Fruit fly (Drosophila melanogaster): ENCODE data around the gene CG4911.
A peak's percentile ranks its signal among the peaks of the same experiment; 100 is the strongest.

Gene CG4911

dm6 chr3L:9047062-9047461 lies 25.5 kb downstream of the CG4911 start, which contains the start of gene Argk2:
Gene Argk2, plus strand, starts transcription at chr3L:9047439.
- peak; percentile 18 for TF ChIP-seq phol (tag; optimal IDR thresholded peaks at IDR 0.05)
- TF ChIP-seq vvl (GFP tag; IDR thresholded peaks at IDR 0.05), result peak; percentile 40; the same call in 1 of the 2 replicates
- peak; percentile 81 for TF ChIP-seq CG17361 (GFP tag; IDR thresholded peaks at IDR 0.05)
- peak; percentile 33; the same call in 1 of the 3 replicates for TF ChIP-seq CG16813 (GFP tag; IDR thresholded peaks at IDR 0.05; ENCODE audit: partially characterized antibody)
- peak; percentile 87 for TF ChIP-seq CG8478 (optimal IDR thresholded peaks at IDR 0.05)
- TF ChIP-seq MBD-R2 (GFP tag; IDR thresholded peaks at IDR 0.05), result 0 out of 2 replicates have a peak, but pooled peaks have one; percentile 22
- peak; percentile 9 for TF ChIP-seq CG7839 (tag; optimal IDR thresholded peaks at IDR 0.05)
- peak; percentile 10; the same call in 1 of the 2 replicates for TF ChIP-seq CG6272 (GFP tag; IDR thresholded peaks at IDR 0.05)
- TF ChIP-seq ken (GFP tag; IDR thresholded peaks at IDR 0.05), result peak; percentile 3; the same call in 1 of the 3 replicates
- peak; percentile 58; the same call in 2 of the 3 replicates for TF ChIP-seq knrl (GFP tag; IDR thresholded peaks at IDR 0.05; ENCODE audit: partially characterized antibody)
- TF ChIP-seq pita (GFP tag; optimal IDR thresholded peaks at IDR 0.05), result peak; percentile 70
- TF ChIP-seq CG31441 (GFP tag; IDR thresholded peaks at IDR 0.05), result 0 out of 2 replicates have a peak, but pooled peaks have one; percentile 22
- peak; percentile 50; the same call in 1 of the 2 replicates for TF ChIP-seq Bgb (GFP tag; IDR thresholded peaks at IDR 0.05; ENCODE audit: partially characterized antibody)
- TF ChIP-seq bbx (GFP tag; IDR thresholded peaks at IDR 0.05; ENCODE audit: partially characterized antibody), result 0 out of 2 replicates have a peak, but pooled peaks have one; percentile 10
- TF ChIP-seq CG1603 (tag; optimal IDR thresholded peaks at IDR 0.05), result no peak
- TF ChIP-seq YL-1 (GFP tag; optimal IDR thresholded peaks at IDR 0.05), result no peak
- peak; percentile 22 for TF ChIP-seq CoRest (tag; optimal IDR thresholded peaks at IDR 0.05)
- peak; percentile 35 for TF ChIP-seq CG11504 (tag; optimal IDR thresholded peaks at IDR 0.05)
- peak; percentile 44 for TF ChIP-seq slbo (GFP tag; IDR thresholded peaks at IDR 0.05)
- no peak for TF ChIP-seq HLH4C (GFP tag; IDR thresholded peaks at IDR 0.05; ENCODE audit: partially characterized antibody)
- TF ChIP-seq CG3065 (GFP tag; optimal IDR thresholded peaks at IDR 0.05), result no peak
- no peak for TF ChIP-seq hkb (optimal IDR thresholded peaks at IDR 0.05)
- TF ChIP-seq hkb (GFP tag; IDR thresholded peaks at IDR 0.05), result 0 out of 2 replicates have a peak, but pooled peaks have one; percentile 15
- peak; percentile 45 for TF ChIP-seq CG2712 (tag; optimal IDR thresholded peaks at IDR 0.05)
- TF ChIP-seq CG32772 (GFP tag; IDR thresholded peaks at IDR 0.05), result peak; percentile 5; the same call in 1 of the 2 replicates
- peak; percentile 51 for TF ChIP-seq Ptx1 (GFP tag; IDR thresholded peaks at IDR 0.05)
- peak; percentile 3 for TF ChIP-seq CG17829 (tag; optimal IDR thresholded peaks at IDR 0.05)
- peak; percentile 36 for TF ChIP-seq pzg (GFP tag; optimal IDR thresholded peaks at IDR 0.05)
- peak; percentile 11 for TF ChIP-seq nmo (GFP tag; optimal IDR thresholded peaks at IDR 0.05)
- TF ChIP-seq CG17802 (tag; optimal IDR thresholded peaks at IDR 0.05), result no peak
- TF ChIP-seq twi (tag; optimal IDR thresholded peaks at IDR 0.05), result no peak
- TF ChIP-seq CG12659 (GFP tag; optimal IDR thresholded peaks at IDR 0.05), result peak; percentile 2
- TF ChIP-seq CG2129 (GFP tag; IDR thresholded peaks at IDR 0.05; ENCODE audit: partially characterized antibody), result no peak
- TF ChIP-seq CG31224 (GFP tag; IDR thresholded peaks at IDR 0.05), result no peak
- peak; percentile 45; the same call in 1 of the 2 replicates for TF ChIP-seq amos (GFP tag; IDR thresholded peaks at IDR 0.05; ENCODE audit: partially characterized antibody)
- peak; percentile 21 for TF ChIP-seq BEAF-32 (GFP tag; optimal IDR thresholded peaks at IDR 0.05)
- no peak for TF ChIP-seq Doc3 (GFP tag; IDR thresholded peaks at IDR 0.05; ENCODE audit: partially characterized antibody)
- peak; percentile 64 for TF ChIP-seq gfzf (GFP tag; optimal IDR thresholded peaks at IDR 0.05)
- TF ChIP-seq CG18262 (tag; optimal IDR thresholded peaks at IDR 0.05), result peak; percentile 8
- peak; percentile 30 for TF ChIP-seq CG14710 (tag; optimal IDR thresholded peaks at IDR 0.05)
- TF ChIP-seq zen (tag; optimal IDR thresholded peaks at IDR 0.05), result peak; percentile 1
- peak; percentile 12 for TF ChIP-seq yki (optimal IDR thresholded peaks at IDR 0.05)
- peak; percentile 17 for TF ChIP-seq gem (tag; optimal IDR thresholded peaks at IDR 0.05)
- peak; percentile 69 for TF ChIP-seq Myb (GFP tag; optimal IDR thresholded peaks at IDR 0.05)
- TF ChIP-seq D19A (tag; optimal IDR thresholded peaks at IDR 0.05), result no peak
- peak; percentile 30 for TF ChIP-seq Lhr (GFP tag; optimal IDR thresholded peaks at IDR 0.05)
- TF ChIP-seq Abd-B (GFP tag; optimal IDR thresholded peaks at IDR 0.05), result peak; percentile 74
- 0 out of 3 replicates have a peak, but pooled peaks have one; percentile 16 for TF ChIP-seq CG11695 (GFP tag; IDR thresholded peaks at IDR 0.05)
- peak; percentile 84 for TF ChIP-seq CTCF (GFP tag; optimal IDR thresholded peaks at IDR 0.05)
- no peak for TF ChIP-seq CG6765 (GFP tag; optimal IDR thresholded peaks at IDR 0.05)
